Worm (Caenorhabditis elegans) whole organism, L4 larva: Measurements from ENCODE around the gene col-153.

Experiments used
- D1046.2 ChIP-seq: fragments of 200-800 bp; sonication (Bioruptor generic); IDR thresholded peaks from 2 replicates; pipeline ENCODE4 v1.3.6; 2022; ENCODE audit warnings: missing genetic modification characterization, missing compliant biosample characterization
- F10B5.3 ChIP-seq: sonication (generic microtip); optimal IDR thresholded peaks from 2 replicates; lab custom pipeline; 2016; ENCODE audit warnings: mild to moderate bottlenecking, missing genetic modification characterization, missing compliant biosample characterization
- F26F4.8 ChIP-seq: fragments of 200-800 bp; sonication (Bioruptor generic); conservative IDR thresholded peaks from 2 replicates; pipeline ENCODE4 v1.3.6; 2022; ENCODE audit warnings: missing genetic modification characterization, missing compliant biosample characterization
- F37D6.2 ChIP-seq: sonication (generic microtip); optimal IDR thresholded peaks from 2 replicates; lab custom pipeline; 2016; ENCODE audit warnings: mild to moderate bottlenecking, missing genetic modification characterization, missing compliant biosample characterization
- F44E2.7 ChIP-seq: fragments of 200-800 bp; sonication (Bioruptor generic); IDR thresholded peaks from 2 replicates; pipeline ENCODE4 v2.1.2; 2022; ENCODE audit warnings: missing genetic modification characterization, missing compliant biosample characterization
- T20F7.1 ChIP-seq: fragments of 200-800 bp; sonication (Bioruptor generic); optimal IDR thresholded peaks from 2 replicates; lab custom pipeline; 2018; ENCODE audit warnings: mild to moderate bottlenecking, missing genetic modification characterization, missing compliant biosample characterization
- Y48G9A.11 ChIP-seq: fragments of 200-800 bp; sonication (Bioruptor generic); IDR thresholded peaks from 2 replicates; pipeline ENCODE4 v1.3.6; 2022; ENCODE audit warnings: missing genetic modification reagents, missing genetic modification characterization, missing compliant biosample characterization
- ZK546.5 ChIP-seq, 2 experiments: sonication (generic microtip); optimal IDR thresholded peaks; 2 replicates each; lab custom pipeline; 2017; ENCODE audit warnings: missing biosample characterization in 2 of 2, missing genetic modification characterization in 2 of 2
- aha-1 ChIP-seq: fragments of 150-350 bp; peaks from one replicate; lab custom pipeline; 2014; ENCODE audit warnings: missing biosample characterization, missing genetic modification characterization
- ama-1 ChIP-seq: fragments of 150-350 bp; optimal IDR thresholded peaks from 2 replicates; lab custom pipeline; 2014; ENCODE audit warnings: inconsistent platforms, mixed read lengths
- attf-4 ChIP-seq: sonication (generic microtip); optimal IDR thresholded peaks from 3 replicates; lab custom pipeline; 2017; ENCODE audit warnings: missing biosample characterization, missing genetic modification characterization
- ceh-28 ChIP-seq: fragments of 150-350 bp; optimal IDR thresholded peaks from 2 replicates; lab custom pipeline; 2014; ENCODE audit warnings: missing biosample characterization, missing genetic modification reagents, missing genetic modification characterization
- ceh-44 ChIP-seq: fragments of 200-800 bp; sonication (Bioruptor generic); IDR thresholded peaks from 2 replicates; pipeline ENCODE4 v1.3.6; 2022; ENCODE audit warnings: missing genetic modification reagents, missing genetic modification characterization, missing compliant biosample characterization
- ceh-62 ChIP-seq: sonication (generic microtip); optimal IDR thresholded peaks from 2 replicates; lab custom pipeline; 2017; ENCODE audit warnings: missing biosample characterization, missing genetic modification characterization
- ceh-82 ChIP-seq: sonication (generic microtip); optimal IDR thresholded peaks from 2 replicates; lab custom pipeline; 2017; ENCODE audit warnings: missing biosample characterization, missing genetic modification characterization
- cey-2 ChIP-seq: sonication (generic microtip); optimal IDR thresholded peaks from 3 replicates; lab custom pipeline; 2017; ENCODE audit warnings: missing genetic modification characterization, mild to moderate bottlenecking, missing compliant biosample characterization, antibody characterized with exemption, borderline replicate concordance; ENCODE audit not compliant: insufficient read depth
- ctbp-1 ChIP-seq: fragments of 200-800 bp; sonication (Bioruptor generic); IDR thresholded peaks from 2 replicates; pipeline ENCODE4 v1.3.6; 2022; ENCODE audit warnings: missing genetic modification reagents, missing genetic modification characterization, missing compliant biosample characterization
- daf-16 ChIP-seq, 3 experiments: sonication (generic microtip); optimal IDR thresholded peaks; 2 replicates each; lab custom pipeline; 2016 to 2017; ENCODE audit warnings: missing genetic modification characterization in 3 of 3, missing genetic modification reagents in 3 of 3, mild to moderate bottlenecking in 2 of 3, missing compliant biosample characterization in 2 of 3, missing biosample characterization in 1 of 3, moderate library complexity in 1 of 3
- daf-19 ChIP-seq: fragments of 200-800 bp; sonication (Bioruptor generic); conservative IDR thresholded peaks from 2 replicates; pipeline ENCODE4 v1.3.6; 2022; ENCODE audit warnings: missing genetic modification characterization, missing compliant biosample characterization
- dmd-6 ChIP-seq: fragments of 200-800 bp; sonication (Bioruptor generic); IDR thresholded peaks from 2 replicates; pipeline ENCODE4 v1.3.6; 2022; ENCODE audit warnings: missing genetic modification reagents, missing genetic modification characterization, missing compliant biosample characterization
- dmd-9 ChIP-seq: fragments of 200-800 bp; sonication (Bioruptor generic); IDR thresholded peaks from 2 replicates; pipeline ENCODE4 v1.3.6; 2022; ENCODE audit warnings: missing genetic modification reagents, missing genetic modification characterization, missing compliant biosample characterization
- dpl-1 ChIP-seq: fragments of 150-350 bp; optimal IDR thresholded peaks from 2 replicates; lab custom pipeline; 2014; ENCODE audit warnings: missing biosample characterization, missing genetic modification reagents, missing genetic modification characterization
- duxl-1 ChIP-seq: sonication (generic microtip); optimal IDR thresholded peaks from 2 replicates; lab custom pipeline; 2016; ENCODE audit warnings: mild to moderate bottlenecking, missing genetic modification characterization, moderate library complexity, missing compliant biosample characterization; ENCODE audit not compliant: poor library complexity
- dve-1 ChIP-seq: sonication (generic microtip); optimal IDR thresholded peaks from 2 replicates; lab custom pipeline; 2017; ENCODE audit warnings: antibody characterized with exemption, mild to moderate bottlenecking, missing genetic modification characterization, missing compliant biosample characterization; ENCODE audit not compliant: insufficient read depth
- fkh-10 ChIP-seq: fragments of 150-350 bp; optimal IDR thresholded peaks from 2 replicates; lab custom pipeline; 2014; ENCODE audit warnings: missing biosample characterization, missing genetic modification reagents, missing genetic modification characterization
- gei-8 ChIP-seq: fragments of 200-800 bp; sonication (Bioruptor generic); optimal IDR thresholded peaks from 2 replicates; lab custom pipeline; 2018; ENCODE audit warnings: mild to moderate bottlenecking, missing genetic modification characterization, missing compliant biosample characterization
- hlh-30 ChIP-seq: sonication (generic microtip); optimal IDR thresholded peaks from 2 replicates; lab custom pipeline; 2017; ENCODE audit warnings: antibody characterized with exemption, mild to moderate bottlenecking, missing genetic modification characterization, missing compliant biosample characterization; ENCODE audit not compliant: insufficient read depth
- hmg-1.1 ChIP-seq: fragments of 200-800 bp; sonication (Bioruptor generic); IDR thresholded peaks from 2 replicates; pipeline ENCODE4 v1.3.6; 2022; ENCODE audit warnings: missing genetic modification reagents, missing genetic modification characterization, missing compliant biosample characterization
- jun-1 ChIP-seq: fragments of 150-350 bp; optimal IDR thresholded peaks from 2 replicates; lab custom pipeline; 2014; ENCODE audit warnings: missing biosample characterization, missing genetic modification reagents, missing genetic modification characterization
- lin-13 ChIP-seq: fragments of 150-350 bp; optimal IDR thresholded peaks from 2 replicates; lab custom pipeline; 2014; ENCODE audit warnings: missing biosample characterization, missing genetic modification reagents, missing genetic modification characterization
- lsy-2 ChIP-seq, 2 experiments: fragments of 150-350 bp in 1 of 2; sonication (generic microtip) in 1 of 2; optimal IDR thresholded peaks; 2 replicates each; lab custom pipeline; 2014 to 2017; ENCODE audit warnings: missing biosample characterization in 2 of 2, missing genetic modification characterization in 2 of 2
- madf-9 ChIP-seq: fragments of 200-800 bp; sonication (Bioruptor generic); conservative IDR thresholded peaks from 2 replicates; pipeline ENCODE4 v1.3.6; 2022; ENCODE audit warnings: missing genetic modification reagents, missing genetic modification characterization, missing compliant biosample characterization
- mdl-1 ChIP-seq, 2 experiments: fragments of 150-350 bp in 1 of 2; sonication (generic microtip) in 1 of 2; optimal IDR thresholded peaks; 2 replicates each; lab custom pipeline; 2014 to 2017; ENCODE audit warnings: missing biosample characterization in 2 of 2, missing genetic modification characterization in 2 of 2
- mep-1 ChIP-seq: fragments of 150-350 bp; sonication (generic microtip); optimal IDR thresholded peaks from 3 replicates; lab custom pipeline; 2014; ENCODE audit warnings: missing biosample characterization, missing genetic modification characterization
- nhr-10 ChIP-seq: fragments of 150-350 bp; optimal IDR thresholded peaks from 2 replicates; lab custom pipeline; 2014; ENCODE audit warnings: missing biosample characterization, missing genetic modification characterization
- nhr-11 ChIP-seq: fragments of 150-350 bp; optimal IDR thresholded peaks from 2 replicates; lab custom pipeline; 2014; ENCODE audit warnings: missing biosample characterization, missing genetic modification characterization
- nhr-237 ChIP-seq: sonication (generic microtip); optimal IDR thresholded peaks from 2 replicates; lab custom pipeline; 2017; ENCODE audit warnings: missing biosample characterization, missing genetic modification characterization
- nhr-42 ChIP-seq: fragments of 200-800 bp; sonication (Bioruptor generic); IDR thresholded peaks from 2 replicates; pipeline ENCODE4 v1.3.6; 2022; ENCODE audit warnings: missing genetic modification characterization, missing compliant biosample characterization
- nhr-48 ChIP-seq: sonication (generic microtip); optimal IDR thresholded peaks from 2 replicates; lab custom pipeline; 2016; ENCODE audit warnings: mild to moderate bottlenecking, missing genetic modification characterization, missing compliant biosample characterization
- php-3 ChIP-seq: fragments of 200-800 bp; sonication (Bioruptor generic); IDR thresholded peaks from 2 replicates; pipeline ENCODE4 v1.3.6; 2022; ENCODE audit warnings: missing genetic modification reagents, missing genetic modification characterization, missing compliant biosample characterization
- rbr-2 ChIP-seq: sonication (generic microtip); optimal IDR thresholded peaks from 2 replicates; lab custom pipeline; 2016; ENCODE audit warnings: missing genotype, missing genetic modification characterization, missing compliant biosample characterization
- set-16 ChIP-seq: fragments of 200-800 bp; sonication (Bioruptor generic); IDR thresholded peaks from 2 replicates; pipeline ENCODE4 v1.3.6; 2022; ENCODE audit warnings: missing genetic modification reagents, missing genetic modification characterization, missing compliant biosample characterization
- snpc-4 ChIP-seq: fragments of 150-350 bp; optimal IDR thresholded peaks from 2 replicates; lab custom pipeline; 2014; ENCODE audit warnings: missing biosample characterization, missing genetic modification characterization
- tag-97 ChIP-seq: fragments of 200-800 bp; sonication (Bioruptor generic); IDR thresholded peaks from 2 replicates; pipeline ENCODE4 v1.3.6; 2022; ENCODE audit warnings: missing genetic modification characterization, missing compliant biosample characterization
- unc-130 ChIP-seq: sonication (generic microtip); optimal IDR thresholded peaks from 2 replicates; lab custom pipeline; 2016; ENCODE audit warnings: missing genetic modification reagents, missing genetic modification characterization, missing compliant biosample characterization
- unc-39 ChIP-seq: sonication (generic microtip); optimal IDR thresholded peaks from 2 replicates; lab custom pipeline; 2017; ENCODE audit warnings: missing biosample characterization, missing genetic modification characterization
- unc-62 ChIP-seq, 3 experiments: fragments of 150-350 bp in 1 of 3; sonication (generic microtip); optimal IDR thresholded peaks in 2 of 3; peaks in 1 of 3; 1 replicate in 1 of 3; 2 replicates in 2 of 3; lab custom pipeline; 2014 to 2017; ENCODE audit warnings: missing biosample characterization in 3 of 3, missing genetic modification characterization in 3 of 3, missing genetic modification reagents in 3 of 3, missing genotype in 1 of 3
- zag-1 ChIP-seq: fragments of 150-350 bp; optimal IDR thresholded peaks from 2 replicates; lab custom pipeline; 2014; ENCODE audit warnings: missing biosample characterization, missing genetic modification characterization
- zip-11 ChIP-seq: fragments of 200-800 bp; sonication (Bioruptor generic); IDR thresholded peaks from 2 replicates; pipeline ENCODE4 v1.3.6; 2022; ENCODE audit warnings: missing genetic modification characterization, missing compliant biosample characterization

Gene col-153

DNA sequence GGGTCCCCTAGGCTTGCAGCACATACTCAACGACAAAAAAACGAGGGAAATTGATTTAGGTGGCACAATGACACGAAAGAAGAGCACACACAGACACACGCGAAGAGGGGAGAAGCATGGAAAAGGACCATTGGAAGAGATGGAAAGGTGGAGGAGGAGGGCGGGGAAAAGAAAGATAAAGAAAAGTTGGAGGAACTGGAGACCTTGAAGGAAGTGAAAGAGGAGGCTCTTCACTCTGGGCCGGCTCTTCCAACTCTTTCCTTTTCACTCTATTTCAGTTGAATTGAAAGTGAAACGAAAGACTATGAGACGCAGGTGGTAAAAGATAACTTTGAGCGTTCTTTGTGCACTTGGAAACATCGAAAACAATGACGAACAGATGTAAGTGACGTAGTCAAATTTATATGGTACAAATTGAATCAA, 11.8 kb downstream of the col-153 start (continued):
- TF ChIP-seq snpc-4 (tag; lab: Kevin White, UChicago), result no peak
- no peak for TF ChIP-seq tag-97 (GFP tag; lab: Robert Waterston, UW)
- no peak for TF ChIP-seq nhr-10 (tag; lab: Kevin White, UChicago)
- TF ChIP-seq mdl-1 (tag; optimal IDR thresholded peaks at IDR 0.05; lab: Kevin White, UChicago), result peak in 1 of 2 experiments; percentile 2
- no peak for TF ChIP-seq php-3 (GFP tag; lab: Robert Waterston, UW)
- TF ChIP-seq dve-1 (tag; lab: Kevin White, UChicago), result peak; percentile 52
- 0 out of 2 replicates have a peak, but pooled peaks have one; percentile 38 for TF ChIP-seq daf-19 (GFP tag; lab: Robert Waterston, UW)
- no peak for TF ChIP-seq gei-8
- no peak for TF ChIP-seq duxl-1 (tag; lab: Kevin White, UChicago)
- no peak for TF ChIP-seq ceh-82 (tag; lab: Kevin White, UChicago)
- no peak for TF ChIP-seq unc-39 (tag; lab: Kevin White, UChicago)
- TF ChIP-seq ceh-44 (GFP tag; lab: Robert Waterston, UW), result no peak
- TF ChIP-seq nhr-42 (GFP tag; lab: Robert Waterston, UW), result peak; percentile 65; the same call in 1 of the 2 replicates
- no peak for TF ChIP-seq nhr-237 (tag; lab: Kevin White, UChicago)
- peak; percentile 86 for TF ChIP-seq nhr-11 (tag; lab: Kevin White, UChicago)
- no peak for TF ChIP-seq unc-130 (GFP tag; lab: Kevin White, UChicago)
- no peak for TF ChIP-seq F10B5.3 (tag; lab: Kevin White, UChicago)
- TF ChIP-seq D1046.2 (GFP tag; lab: Robert Waterston, UW), result 0 out of 2 replicates have a peak, but pooled peaks have one; percentile 10
- peak; percentile 40 for TF ChIP-seq nhr-48 (tag; lab: Kevin White, UChicago)
- no peak for TF ChIP-seq Y48G9A.11 (GFP tag; lab: Robert Waterston, UW)
- no peak for TF ChIP-seq zip-11 (GFP tag; lab: Robert Waterston, UW)

DNA sequence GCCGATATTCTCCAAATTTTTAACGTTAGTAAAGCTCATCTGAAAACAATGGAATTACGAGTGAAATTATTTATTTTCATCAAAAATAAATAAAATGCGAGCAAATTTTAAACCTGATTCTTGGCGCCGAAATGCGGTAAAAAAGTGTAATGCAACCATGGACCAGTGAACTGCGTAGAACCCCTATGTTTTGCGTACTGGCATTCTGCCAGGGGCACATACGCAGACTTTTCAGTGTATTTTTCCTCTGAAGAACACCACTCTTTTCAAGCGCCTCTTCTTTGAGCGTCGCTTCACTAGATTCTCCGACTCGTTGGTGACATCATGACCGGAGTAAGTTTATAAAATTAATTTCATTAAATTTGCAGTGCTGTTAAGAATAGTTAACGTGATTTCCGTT, 15.9 kb downstream of the col-153 start, which contains the start of the genes ctf-4 and eef-1G:
Gene ctf-4 (minus strand): TSS at position 39 of the 400 bp plus-strand sequence.
Gene eef-1G (plus strand): TSS at position 219 of the 400 bp plus-strand sequence.
- TF ChIP-seq set-16 (GFP tag; lab: Robert Waterston, UW) (peak; percentile 31), dpl-1 (GFP tag; lab: Kevin White, UChicago) (peak; percentile 98), lsy-2 (tag; optimal IDR thresholded peaks at IDR 0.05; lab: Kevin White, UChicago) (peak; percentile 71 to 96), ctbp-1 (GFP tag; lab: Robert Waterston, UW) (peak; percentile 92), ceh-62 (tag; lab: Kevin White, UChicago) (no peak), unc-62 (GFP tag; optimal IDR thresholded peaks at IDR 0.05 in 1 of 2; lab: Kevin White, UChicago) (peak in 1 of 2 experiments; percentile 97), unc-62 (tag; optimal IDR thresholded peaks at IDR 0.05; lab: Kevin White, UChicago) (no peak), jun-1 (peak; percentile 84), F26F4.8 (GFP tag; lab: Robert Waterston, UW) (no peak), fkh-10 (peak; percentile 87), ceh-28 (tag; lab: Kevin White, UChicago) (no peak), mep-1 (tag; lab: Kevin White, UChicago) (peak; percentile 98), aha-1 (tag; lab: Kevin White, UChicago) (peak; percentile 99), madf-9 (GFP tag; lab: Robert Waterston, UW) (peak; percentile 87; the same call in 1 of the 2 replicates), gei-8 (no peak), dmd-6 (GFP tag; lab: Robert Waterston, UW) (peak; percentile 98), hmg-1.1 (peak; percentile 94), nhr-10 (tag; lab: Kevin White, UChicago) (peak; percentile 82), rbr-2 (tag; lab: Kevin White, UChicago) (peak; percentile 95), cey-2 (tag; lab: Kevin White, UChicago) (no peak), hlh-30 (tag; lab: Kevin White, UChicago) (peak; percentile 91), F37D6.2 (tag; lab: Kevin White, UChicago) (peak; percentile 86), ZK546.5 (tag; optimal IDR thresholded peaks at IDR 0.05; lab: Kevin White, UChicago) (peak in 1 of 2 experiments; percentile 67), ama-1 (lab: Kevin White, UChicago) (peak; percentile 83), daf-16 (GFP tag; optimal IDR thresholded peaks at IDR 0.05; lab: Kevin White, UChicago) (peak; percentile 64 to 89), daf-16 (tag; optimal IDR thresholded peaks at IDR 0.05; lab: Kevin White, UChicago) (peak; percentile 86), lin-13 (GFP tag; lab: Kevin White, UChicago) (peak; percentile 92), dmd-9 (GFP tag; lab: Robert Waterston, UW) (peak; percentile 74), zag-1 (no peak), T20F7.1 (GFP tag; lab: Kevin White, UChicago) (peak; percentile 91), zip-11 (GFP tag; lab: Robert Waterston, UW) (no peak), tag-97 (GFP tag; lab: Robert Waterston, UW) (no peak), F44E2.7 (GFP tag; lab: Robert Waterston, UW) (no peak), attf-4 (tag; lab: Kevin White, UChicago) (no peak)
